Fruit fly (Drosophila melanogaster) whole organism, wandering third instar larva: ENCODE measurements around the gene CG3558.

Experiments
- Rel ChIP-seq, 2 experiments: fragments of 200-800 bp; sonication (Bioruptor generic) in 1 of 2; optimal IDR thresholded peaks; 2 replicates in 1 of 2; 3 replicates in 1 of 2; lab custom pipeline; 2016 to 2019; ENCODE audit warnings: mild to moderate bottlenecking in 2 of 2, missing biosample characterization in 2 of 2, missing genetic modification characterization in 2 of 2, moderate library complexity in 1 of 2
- Sp1 ChIP-seq: fragments of 200-800 bp; sonication (Bioruptor generic); optimal IDR thresholded peaks from 3 replicates; lab custom pipeline; 2019; ENCODE audit warnings: missing biosample characterization, mild to moderate bottlenecking, missing genetic modification characterization, moderate library complexity
- h ChIP-seq: fragments of 200-800 bp; sonication (Bioruptor generic); optimal IDR thresholded peaks from 3 replicates; lab custom pipeline; 2016; ENCODE audit warnings: missing biosample characterization, mild to moderate bottlenecking, missing genetic modification characterization

DNA sequence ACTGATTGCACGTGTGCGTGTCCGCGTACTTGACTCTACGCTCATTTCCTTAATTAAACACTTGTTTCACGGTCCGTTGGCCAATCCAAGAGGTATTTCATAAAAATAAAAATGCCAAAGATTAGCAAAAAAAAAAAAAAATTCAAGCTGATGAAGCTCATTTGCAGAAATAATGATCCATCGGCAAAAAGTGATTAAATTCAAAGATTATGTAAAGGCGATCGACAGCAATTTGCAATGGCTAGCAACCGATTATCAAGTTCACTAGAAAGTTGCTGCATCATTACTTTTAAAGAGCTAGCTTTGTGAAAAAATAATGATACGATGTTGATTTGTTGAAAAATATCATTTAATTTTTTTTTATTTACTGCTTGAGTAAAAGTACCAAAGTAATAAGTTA is 16.8 kb downstream of the CG3558 start:
- no peak for TF ChIP-seq h (GFP tag; lab: Kevin White, UChicago)
- TF ChIP-seq Rel (GFP tag; optimal IDR thresholded peaks at IDR 0.05; lab: Kevin White, UChicago) = no peak
- no peak for TF ChIP-seq Rel (tag; optimal IDR thresholded peaks at IDR 0.05; lab: Kevin White, UChicago)
- no peak for TF ChIP-seq Sp1 (GFP tag; lab: Kevin White, UChicago)
